Worm (Caenorhabditis elegans): Measurements from ENCODE around the gene EEED8.15.

- TF ChIP-seq sdc-2 (tag; optimal IDR thresholded peaks at IDR 0.05) (no peak), Y22D7AL.16 (tag; optimal IDR thresholded peaks at IDR 0.05) (no peak), ahr-1 (tag; optimal IDR thresholded peaks at IDR 0.05) (no peak)
Observed at ce11 chrII:5458683-5459410, 39.8 kb downstream of the EEED8.15 start.
